Fruit fly (Drosophila melanogaster) whole organism, adult: Measurements from ENCODE around the gene CG44001.

Experiments used
- CG11617 ChIP-seq: fragments of 200-800 bp; sonication (Bioruptor generic); optimal IDR thresholded peaks from 2 replicates; lab custom pipeline; 2017; ENCODE audit warnings: mild to moderate bottlenecking, missing biosample characterization, missing genetic modification reagents, missing genetic modification characterization
- CG12768 ChIP-seq: fragments of 200-800 bp; sonication (Bioruptor generic); optimal IDR thresholded peaks from 2 replicates; lab custom pipeline; 2017; ENCODE audit warnings: missing biosample characterization, missing genetic modification characterization, mild to moderate bottlenecking, moderate library complexity, missing genetic modification reagents
- CG14711 ChIP-seq: fragments of 200-800 bp; sonication (Bioruptor generic); optimal IDR thresholded peaks from 2 replicates; lab custom pipeline; 2018; ENCODE audit warnings: missing biosample characterization, mild to moderate bottlenecking, missing genetic modification characterization, moderate library complexity
- CG1620 ChIP-seq: fragments of 200-800 bp; sonication (Bioruptor generic); optimal IDR thresholded peaks from 2 replicates; lab custom pipeline; 2016; ENCODE audit warnings: missing biosample characterization, missing genetic modification characterization
- CG33017 ChIP-seq: fragments of 200-800 bp; sonication (Bioruptor generic); optimal IDR thresholded peaks from 2 replicates; lab custom pipeline; 2018; ENCODE audit warnings: missing biosample characterization, mild to moderate bottlenecking, missing genetic modification characterization, moderate library complexity
- CG5204 ChIP-seq: fragments of 200-800 bp; sonication (Bioruptor generic); optimal IDR thresholded peaks from 2 replicates; lab custom pipeline; 2016; ENCODE audit warnings: missing biosample characterization, missing genetic modification characterization
- CG7045 ChIP-seq: fragments of 200-800 bp; sonication (Bioruptor generic); optimal IDR thresholded peaks from 2 replicates; lab custom pipeline; 2017; ENCODE audit warnings: missing biosample characterization, mild to moderate bottlenecking, missing genetic modification characterization
- CG7101 ChIP-seq: fragments of 200-800 bp; sonication (Bioruptor generic); optimal IDR thresholded peaks from 2 replicates; lab custom pipeline; 2018; ENCODE audit warnings: missing biosample characterization, mild to moderate bottlenecking, missing genetic modification characterization, moderate library complexity
- Clk ChIP-seq: fragments of 200-800 bp; sonication (Bioruptor generic); optimal IDR thresholded peaks from 2 replicates; lab custom pipeline; 2017; ENCODE audit warnings: missing biosample characterization, missing genetic modification characterization
- Crg-1 ChIP-seq: fragments of 200-800 bp; sonication (Bioruptor generic); optimal IDR thresholded peaks from 2 replicates; lab custom pipeline; 2016; ENCODE audit warnings: missing biosample characterization, missing genetic modification characterization
- Hr96 ChIP-seq: fragments of 200-800 bp; sonication (Bioruptor generic); optimal IDR thresholded peaks from 2 replicates; lab custom pipeline; 2016; ENCODE audit warnings: missing biosample characterization, missing genetic modification characterization
- Mnt ChIP-seq: fragments of 200-800 bp; sonication (Bioruptor generic); optimal IDR thresholded peaks from 2 replicates; lab custom pipeline; 2016; ENCODE audit warnings: missing biosample characterization, mild to moderate bottlenecking, missing genetic modification characterization
- bab1 ChIP-seq: fragments of 200-800 bp; sonication (Bioruptor generic); optimal IDR thresholded peaks from 3 replicates; lab custom pipeline; 2019; ENCODE audit warnings: missing biosample characterization, mild to moderate bottlenecking, missing genetic modification characterization, moderate library complexity
- cic ChIP-seq: fragments of 200-800 bp; sonication (Bioruptor generic); optimal IDR thresholded peaks from 2 replicates; lab custom pipeline; 2017; ENCODE audit warnings: missing biosample characterization, mild to moderate bottlenecking, missing genetic modification characterization, moderate library complexity
- cnc ChIP-seq, 2 experiments: fragments of >200 bp; optimal IDR thresholded peaks; 2 replicates each; lab custom pipeline; 2017
- kay ChIP-seq: fragments of 200-800 bp; sonication (Bioruptor generic); peaks from one replicate; lab custom pipeline; 2016; ENCODE audit warnings: missing biosample characterization, missing genetic modification characterization, borderline replicate concordance
- ovo ChIP-seq: fragments of 200-800 bp; sonication (Bioruptor generic); optimal IDR thresholded peaks from 2 replicates; lab custom pipeline; 2016; ENCODE audit warnings: missing biosample characterization, missing genetic modification characterization
- pad ChIP-seq: fragments of 200-800 bp; sonication (Bioruptor generic); optimal IDR thresholded peaks from 3 replicates; lab custom pipeline; 2017; ENCODE audit warnings: missing biosample characterization, missing genetic modification characterization, mild to moderate bottlenecking, moderate library complexity, missing genetic modification reagents
- tj ChIP-seq: fragments of 200-800 bp; sonication (Bioruptor generic); optimal IDR thresholded peaks from 3 replicates; lab custom pipeline; 2017; ENCODE audit warnings: missing biosample characterization, mild to moderate bottlenecking, missing genetic modification characterization, moderate library complexity
- toe ChIP-seq: fragments of 200-800 bp; sonication (Bioruptor generic); optimal IDR thresholded peaks from 2 replicates; lab custom pipeline; 2016; ENCODE audit warnings: missing biosample characterization, missing genetic modification characterization

CG44001 gene

DNA sequence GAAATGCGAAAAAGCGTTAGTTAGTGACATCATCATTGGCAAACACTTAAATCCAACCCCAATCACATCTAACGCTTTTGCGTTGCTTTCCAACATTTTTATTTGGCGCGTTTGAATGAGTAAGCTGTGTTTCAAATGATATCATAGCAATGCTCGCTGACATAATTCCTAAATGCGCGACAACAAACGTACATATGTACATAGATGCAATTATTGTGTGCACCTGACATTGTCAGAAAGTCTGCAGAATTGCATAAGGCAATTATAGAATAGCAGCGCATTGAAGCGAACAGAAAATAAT, 44.9 kb upstream of the CG44001 start:
- no peak for TF ChIP-seq CG12768
- no peak for TF ChIP-seq Crg-1
- no peak for TF ChIP-seq tj (GFP tag; lab: Kevin White, UChicago)
- no peak for TF ChIP-seq CG7101
- no peak for TF ChIP-seq CG7045 (GFP tag; lab: Kevin White, UChicago)
- no peak for TF ChIP-seq Mnt (GFP tag; lab: Kevin White, UChicago)
- TF ChIP-seq kay (GFP tag; lab: Kevin White, UChicago): no peak
- no peak for TF ChIP-seq toe (GFP tag; lab: Kevin White, UChicago)
- no peak for TF ChIP-seq cnc (optimal IDR thresholded peaks at IDR 0.05; lab: Kevin White, UChicago)
- TF ChIP-seq CG11617 (GFP tag; lab: Kevin White, UChicago): no peak
- no peak for TF ChIP-seq ovo (GFP tag; lab: Kevin White, UChicago)
- no peak for TF ChIP-seq CG1620 (GFP tag; lab: Kevin White, UChicago)
- TF ChIP-seq cic (GFP tag; lab: Kevin White, UChicago): no peak
- no peak for TF ChIP-seq Hr96
- no peak for TF ChIP-seq CG14711 (tag; lab: Kevin White, UChicago)
- no peak for TF ChIP-seq CG33017 (tag; lab: Kevin White, UChicago)
- TF ChIP-seq pad (GFP tag; lab: Kevin White, UChicago): no peak
- no peak for TF ChIP-seq bab1 (GFP tag; lab: Kevin White, UChicago)
- TF ChIP-seq CG5204 (GFP tag; lab: Kevin White, UChicago): no peak
- TF ChIP-seq Clk (GFP tag; lab: Kevin White, UChicago): no peak

DNA sequence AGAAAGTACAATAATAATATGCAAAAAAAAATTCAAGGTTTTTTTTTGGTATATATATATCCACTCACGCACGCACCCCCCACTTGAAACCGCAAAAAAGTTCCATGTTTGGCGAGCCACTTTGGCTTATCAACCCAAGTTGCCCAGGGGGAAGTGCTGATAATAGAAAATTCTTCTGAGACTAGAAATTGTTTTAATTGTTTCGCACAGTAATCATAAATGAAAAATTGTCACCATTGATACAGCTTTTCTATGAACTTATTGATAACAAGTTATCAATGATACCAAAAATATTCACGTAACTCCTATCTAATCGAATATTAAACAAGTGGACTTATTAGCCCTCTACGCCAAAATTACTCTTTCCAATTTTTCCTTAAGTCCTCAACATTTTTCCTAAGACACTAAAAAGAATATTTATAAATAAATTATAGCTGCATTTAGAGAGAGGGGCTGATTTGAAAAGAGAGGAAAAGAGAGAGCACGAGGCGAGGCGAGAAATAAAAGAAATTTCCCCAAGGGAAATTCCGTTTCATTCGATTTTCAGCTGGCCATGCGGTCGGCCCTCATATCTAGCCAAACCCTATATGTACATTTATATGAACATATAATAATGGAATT, 44.4 kb upstream of the CG44001 start:
- no peak for TF ChIP-seq Crg-1
- TF ChIP-seq kay (GFP tag; lab: Kevin White, UChicago): peak; percentile 79
- TF ChIP-seq bab1 (GFP tag; lab: Kevin White, UChicago): no peak
- TF ChIP-seq cic (GFP tag; lab: Kevin White, UChicago): peak; percentile 8

- peak; percentile 85 for TF ChIP-seq bab1 (GFP tag; lab: Kevin White, UChicago)
- peak; percentile 78 for TF ChIP-seq CG5204 (GFP tag; lab: Kevin White, UChicago)
- peak; percentile 90 for TF ChIP-seq toe (GFP tag; lab: Kevin White, UChicago)
- no peak for TF ChIP-seq tj (GFP tag; lab: Kevin White, UChicago)
- TF ChIP-seq cic (GFP tag; lab: Kevin White, UChicago): peak; percentile 73
- TF ChIP-seq CG1620 (GFP tag; lab: Kevin White, UChicago): peak; percentile 74
- peak; percentile 92 for TF ChIP-seq CG33017 (tag; lab: Kevin White, UChicago)
- peak; percentile 82 for TF ChIP-seq CG11617 (GFP tag; lab: Kevin White, UChicago)
- TF ChIP-seq Mnt (GFP tag; lab: Kevin White, UChicago): peak; percentile 11
- TF ChIP-seq CG12768: peak; percentile 93
- TF ChIP-seq pad (GFP tag; lab: Kevin White, UChicago): peak; percentile 66
- no peak for TF ChIP-seq kay (GFP tag; lab: Kevin White, UChicago)
- TF ChIP-seq Hr96: peak; percentile 86
- TF ChIP-seq cnc (optimal IDR thresholded peaks at IDR 0.05; lab: Kevin White, UChicago): no peak
- TF ChIP-seq CG7045 (GFP tag; lab: Kevin White, UChicago): peak; percentile 84
- peak; percentile 90 for TF ChIP-seq Clk (GFP tag; lab: Kevin White, UChicago)
- TF ChIP-seq ovo (GFP tag; lab: Kevin White, UChicago): no peak
- TF ChIP-seq CG7101: peak; percentile 93
- TF ChIP-seq CG14711 (tag; lab: Kevin White, UChicago): peak; percentile 84
- peak; percentile 42 for TF ChIP-seq Crg-1
Observed at dm6 chr2L:4999389-5000032, 43.6 kb upstream of the CG44001 start.

DNA sequence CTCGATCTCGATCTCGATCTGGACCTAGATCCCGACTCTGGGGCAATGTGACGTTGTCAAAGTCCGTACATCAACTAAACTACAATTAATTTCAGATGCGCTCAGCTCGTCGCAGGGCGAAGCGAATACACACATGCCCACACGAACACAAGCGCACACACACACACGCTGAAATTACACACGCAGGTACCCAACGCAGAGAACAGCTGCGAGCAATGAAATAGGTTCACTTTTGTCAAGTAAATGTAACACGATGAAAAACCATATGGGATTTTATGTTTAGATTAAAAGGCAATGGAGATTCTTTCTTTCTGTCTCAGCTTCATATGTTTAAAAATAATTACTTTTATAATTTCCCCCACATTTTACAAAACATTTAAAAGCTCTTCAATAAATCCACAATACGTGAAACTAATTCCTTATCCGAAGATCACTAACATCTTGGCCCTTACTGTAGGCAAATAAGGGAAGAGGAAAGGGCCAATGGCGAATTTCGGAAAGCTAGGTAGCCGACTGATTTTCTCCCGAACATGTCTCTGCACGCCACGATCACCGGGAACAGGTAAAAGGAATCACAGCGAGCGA, 42.7 kb upstream of the CG44001 start:
- TF ChIP-seq CG33017 (tag; lab: Kevin White, UChicago) (peak; percentile 95), cnc (optimal IDR thresholded peaks at IDR 0.05; lab: Kevin White, UChicago) (no peak), bab1 (GFP tag; lab: Kevin White, UChicago) (peak; percentile 76), Crg-1 (no peak), cic (GFP tag; lab: Kevin White, UChicago) (peak; percentile 55), CG7101 (peak; percentile 92), ovo (GFP tag; lab: Kevin White, UChicago) (peak; percentile 41), CG1620 (GFP tag; lab: Kevin White, UChicago) (peak; percentile 34), tj (GFP tag; lab: Kevin White, UChicago) (peak; percentile 18), CG5204 (GFP tag; lab: Kevin White, UChicago) (peak; percentile 91), Clk (GFP tag; lab: Kevin White, UChicago) (peak; percentile 56), CG12768 (peak; percentile 83), CG14711 (tag; lab: Kevin White, UChicago) (peak; percentile 76), Mnt (GFP tag; lab: Kevin White, UChicago) (peak; percentile 65), toe (GFP tag; lab: Kevin White, UChicago) (peak; percentile 80), kay (GFP tag; lab: Kevin White, UChicago) (peak; percentile 95), Hr96 (peak; percentile 77), pad (GFP tag; lab: Kevin White, UChicago) (peak; percentile 18), CG7045 (GFP tag; lab: Kevin White, UChicago) (peak; percentile 72), CG11617 (GFP tag; lab: Kevin White, UChicago) (peak; percentile 86)

DNA sequence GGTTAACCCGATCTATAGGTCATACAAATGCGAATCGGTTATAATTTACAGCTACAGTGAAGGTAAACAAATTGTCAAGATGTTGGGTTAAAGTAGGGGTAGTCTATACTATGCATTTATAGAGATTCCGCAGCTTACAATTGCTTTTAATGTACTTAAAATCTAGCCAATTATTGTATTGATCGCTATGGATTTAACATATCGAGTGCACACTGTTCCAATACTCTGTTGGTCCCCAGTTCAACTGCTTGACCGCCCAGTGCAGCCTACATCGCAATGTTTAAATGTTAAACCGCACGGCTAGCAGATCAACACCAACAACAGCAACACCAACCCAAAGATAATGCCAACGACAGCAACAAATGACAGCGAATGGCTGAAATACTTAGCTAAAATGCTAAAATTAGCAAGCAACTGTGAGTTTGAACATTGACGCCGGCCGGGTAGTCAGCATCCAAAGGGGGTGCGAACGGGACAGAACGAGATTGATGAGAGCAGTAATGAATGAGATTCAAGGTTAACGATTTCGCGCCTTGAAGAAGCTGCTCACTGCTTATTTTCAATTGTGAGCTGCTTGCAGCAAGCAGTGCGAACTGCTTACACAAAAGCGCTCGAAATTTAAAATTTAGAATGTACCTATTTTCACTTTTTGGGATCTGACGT, 42.0 kb upstream of the CG44001 start:
- peak; percentile 68 for TF ChIP-seq tj (GFP tag; lab: Kevin White, UChicago)
- peak; percentile 11 for TF ChIP-seq CG12768
- peak; percentile 72 for TF ChIP-seq cic (GFP tag; lab: Kevin White, UChicago)
- TF ChIP-seq pad (GFP tag; lab: Kevin White, UChicago): peak; percentile 97
- peak; percentile 33 for TF ChIP-seq kay (GFP tag; lab: Kevin White, UChicago)
- peak; percentile 35 for TF ChIP-seq CG14711 (tag; lab: Kevin White, UChicago)
- no peak for TF ChIP-seq CG1620 (GFP tag; lab: Kevin White, UChicago)
- no peak for TF ChIP-seq CG7101
